Worm (Caenorhabditis elegans) whole organism, midembryonic: ENCODE results near the gene K10C2.2.

ENCODE experiments used
- T22C8.4 ChIP-seq: fragments of 200-800 bp; sonication (Bioruptor generic); IDR thresholded peaks from 2 replicates; pipeline ENCODE4 v1.3.6; 2022; ENCODE audit warnings: missing genetic modification characterization, missing compliant biosample characterization
- cog-1 ChIP-seq: sonication (generic microtip); optimal IDR thresholded peaks from 2 replicates; lab custom pipeline; 2016; ENCODE audit warnings: missing genetic modification characterization, missing compliant biosample characterization
- klf-2 ChIP-seq: fragments of 200-800 bp; sonication (Bioruptor generic); conservative IDR thresholded peaks from 2 replicates; pipeline ENCODE4 v1.3.6; 2022; ENCODE audit warnings: missing genetic modification reagents, missing genetic modification characterization, missing compliant biosample characterization
- ref-1 ChIP-seq: fragments of 200-800 bp; sonication (Bioruptor generic); conservative IDR thresholded peaks from 2 replicates; pipeline ENCODE4 v1.3.6; 2022; ENCODE audit warnings: missing genetic modification reagents, missing genetic modification characterization, missing compliant biosample characterization
- tab-1 ChIP-seq: fragments of 200-800 bp; sonication (Bioruptor generic); IDR thresholded peaks from 2 replicates; pipeline ENCODE4 v1.3.6; 2022; ENCODE audit warnings: missing genetic modification characterization, missing compliant biosample characterization

ce11 chrX:6419113-6419512, 14.5 kb downstream of the K10C2.2 start:
- no peak for TF ChIP-seq cog-1 (tag; lab: Kevin White, UChicago)
- TF ChIP-seq tab-1 (GFP tag; lab: Robert Waterston, UW), result no peak
- TF ChIP-seq T22C8.4 (GFP tag; lab: Robert Waterston, UW), result no peak
- TF ChIP-seq ref-1 (GFP tag; lab: Robert Waterston, UW), result no peak
- no peak for TF ChIP-seq klf-2 (GFP tag; lab: Robert Waterston, UW)
